Fruit fly (Drosophila melanogaster): ENCODE results near the gene CG14864.

CG14864 gene

dm6 chr3R:15265406-15266040 is 2.8 kb downstream of the CG14864 start, which contains the start of gene ATPsynO (continued):
- TF ChIP-seq CG17359 (tag; optimal IDR thresholded peaks at IDR 0.05) (no peak), Aef1 (GFP tag; IDR thresholded peaks at IDR 0.05) (no peak), oc (tag; optimal IDR thresholded peaks at IDR 0.05) (no peak), CG9797 (GFP tag; optimal IDR thresholded peaks at IDR 0.05) (peak; percentile 12), sqz (GFP tag; optimal IDR thresholded peaks at IDR 0.05) (no peak), gro (GFP tag; optimal IDR thresholded peaks at IDR 0.05) (peak; percentile 51), HLHmδ (GFP tag; optimal IDR thresholded peaks at IDR 0.05) (no peak), CG15514 (GFP tag; optimal IDR thresholded peaks at IDR 0.05) (peak; percentile 67), Gug (GFP tag; IDR thresholded peaks at IDR 0.05) (no peak), CG4617 (GFP tag; optimal IDR thresholded peaks at IDR 0.05; ENCODE audit: borderline replicate concordance) (peak; percentile 69), Side (GFP tag; optimal IDR thresholded peaks at IDR 0.05) (no peak), sens-2 (GFP tag; IDR thresholded peaks at IDR 0.05) (peak; percentile 71), ac (GFP tag; optimal IDR thresholded peaks at IDR 0.05) (no peak), chinmo (GFP tag; IDR thresholded peaks at IDR 0.05; ENCODE audit: partially characterized antibody) (peak; percentile 59; the same call in 1 of the 4 replicates), CG13424 (tag; optimal IDR thresholded peaks at IDR 0.05) (peak; percentile 26), Hmr (GFP tag; optimal IDR thresholded peaks at IDR 0.05) (no peak), CTCF (GFP tag; optimal IDR thresholded peaks at IDR 0.05) (no peak), crol (GFP tag; IDR thresholded peaks at IDR 0.05) (no peak), peb (GFP tag; IDR thresholded peaks at IDR 0.05) (no peak), cato (GFP tag; optimal IDR thresholded peaks at IDR 0.05; ENCODE audit: borderline replicate concordance) (no peak), dmrt11E (tag; optimal IDR thresholded peaks at IDR 0.05) (peak; percentile 26), Dad (GFP tag; optimal IDR thresholded peaks at IDR 0.05) (no peak), CG13894 (tag; optimal IDR thresholded peaks at IDR 0.05) (no peak), zen (tag; optimal IDR thresholded peaks at IDR 0.05) (peak; percentile 41), CG1792 (GFP tag; optimal IDR thresholded peaks at IDR 0.05) (no peak), psq (GFP tag; optimal IDR thresholded peaks at IDR 0.05) (no peak), Ets65A (GFP tag) (peak; percentile 60), CG31224 (GFP tag; IDR thresholded peaks at IDR 0.05) (no peak), Myb (GFP tag; optimal IDR thresholded peaks at IDR 0.05) (peak; percentile 51), Dfd (GFP tag; optimal IDR thresholded peaks at IDR 0.05) (no peak), CG15073 (GFP tag; optimal IDR thresholded peaks at IDR 0.05) (no peak), pan (optimal IDR thresholded peaks at IDR 0.05) (no peak), pan (GFP tag; optimal IDR thresholded peaks at IDR 0.05 in 1 of 2, IDR thresholded peaks at IDR 0.05 in 1 of 2) (no peak), ci (GFP tag; IDR thresholded peaks at IDR 0.05) (no peak), mam (GFP tag; optimal IDR thresholded peaks at IDR 0.05) (peak; percentile 37), H15 (GFP tag; IDR thresholded peaks at IDR 0.05) (no peak), CG4424 (GFP tag; optimal IDR thresholded peaks at IDR 0.05) (no peak), Gsc (GFP tag; IDR thresholded peaks at IDR 0.05) (no peak), Abd-B (GFP tag; optimal IDR thresholded peaks at IDR 0.05) (no peak), CG17568 (GFP tag; optimal IDR thresholded peaks at IDR 0.05) (no peak), CG2116 (GFP tag; optimal IDR thresholded peaks at IDR 0.05) (peak; percentile 98), ara (GFP tag; IDR thresholded peaks at IDR 0.05) (no peak), tin (GFP tag; optimal IDR thresholded peaks at IDR 0.05) (peak; percentile 11), Mes4 (GFP tag; optimal IDR thresholded peaks at IDR 0.05) (no peak), CG30431 (GFP tag; optimal IDR thresholded peaks at IDR 0.05) (no peak), PHDP (tag; optimal IDR thresholded peaks at IDR 0.05) (peak; percentile 14), Hsf (GFP tag; optimal IDR thresholded peaks at IDR 0.05) (peak; percentile 14), prd (optimal IDR thresholded peaks at IDR 0.05) (no peak), prd (GFP tag; IDR thresholded peaks at IDR 0.05) (no peak), ap (GFP tag; IDR thresholded peaks at IDR 0.05) (no peak), CG2875 (GFP tag; optimal IDR thresholded peaks at IDR 0.05) (no peak), Doc2 (GFP tag; IDR thresholded peaks at IDR 0.05) (no peak)

Measured in whole organism, embryonic.